Fruit fly (Drosophila melanogaster): ENCODE data around the gene PGRP-SB1.

PGRP-SB1 gene

dm6 chr3L:16727939-16728635 is at the start of gene PGRP-SB1:
TSS of gene PGRP-SB1 (minus strand) at chr3L:16727989.
- TF ChIP-seq CG3726 (GFP tag; IDR thresholded peaks at IDR 0.05): no peak
- TF ChIP-seq D19B (GFP tag; optimal IDR thresholded peaks at IDR 0.05): peak; percentile 76
- no peak for TF ChIP-seq klu (GFP tag; IDR thresholded peaks at IDR 0.05)
- no peak for TF ChIP-seq CG16815 (GFP tag; optimal IDR thresholded peaks at IDR 0.05)

dm6 chr3L:16772755-16773523 is 45.1 kb upstream of the PGRP-SB1 start:
- TF ChIP-seq bigmax (GFP tag; optimal IDR thresholded peaks at IDR 0.05): peak; percentile 45
- no peak for TF ChIP-seq esg (GFP tag; conservative IDR thresholded peaks at IDR 0.05)
- peak; percentile 72 for TF ChIP-seq CG15479 (GFP tag; optimal IDR thresholded peaks at IDR 0.05)
- no peak for TF ChIP-seq CG14441 (GFP tag; IDR thresholded peaks at IDR 0.05)
- TF ChIP-seq NFAT (GFP tag; IDR thresholded peaks at IDR 0.05): no peak
- TF ChIP-seq Dad (GFP tag; optimal IDR thresholded peaks at IDR 0.05): no peak
- TF ChIP-seq C15 (GFP tag; IDR thresholded peaks at IDR 0.05): 0 out of 3 replicates have a peak, but pooled peaks have one; percentile 17
- no peak for TF ChIP-seq CG1529 (GFP tag; optimal IDR thresholded peaks at IDR 0.05)
- no peak for TF ChIP-seq z (GFP tag; IDR thresholded peaks at IDR 0.05)
- TF ChIP-seq Dll (GFP tag; IDR thresholded peaks at IDR 0.05; ENCODE audit: partially characterized antibody): no peak
- TF ChIP-seq usp (GFP tag; optimal IDR thresholded peaks at IDR 0.05): no peak
- TF ChIP-seq CG2712 (tag; optimal IDR thresholded peaks at IDR 0.05): no peak
- no peak for TF ChIP-seq lmd (GFP tag; IDR thresholded peaks at IDR 0.05)
- TF ChIP-seq CG9876 (GFP tag; optimal IDR thresholded peaks at IDR 0.05): no peak
- TF ChIP-seq pum (GFP tag; optimal IDR thresholded peaks at IDR 0.05): no peak
- TF ChIP-seq CG3995 (GFP tag; optimal IDR thresholded peaks at IDR 0.05): no peak
- TF ChIP-seq CG18599 (GFP tag; optimal IDR thresholded peaks at IDR 0.05): no peak
- peak; percentile 11 for TF ChIP-seq cad (GFP tag; optimal IDR thresholded peaks at IDR 0.05)
- no peak for TF ChIP-seq Hr39 (optimal IDR thresholded peaks at IDR 0.05)
- no peak for TF ChIP-seq sna (GFP tag; IDR thresholded peaks at IDR 0.05; ENCODE audit: partially characterized antibody)
- TF ChIP-seq Blimp-1 (GFP tag; optimal IDR thresholded peaks at IDR 0.05): no peak
- TF ChIP-seq CG15269 (tag; optimal IDR thresholded peaks at IDR 0.05): no peak
- peak; percentile 74 for TF ChIP-seq twi (tag; optimal IDR thresholded peaks at IDR 0.05)
- peak; percentile 92 for TF ChIP-seq pros (GFP tag; optimal IDR thresholded peaks at IDR 0.05)
- TF ChIP-seq amos (GFP tag; IDR thresholded peaks at IDR 0.05; ENCODE audit: partially characterized antibody): no peak
- TF ChIP-seq CG3163 (GFP tag; optimal IDR thresholded peaks at IDR 0.05): no peak
- TF ChIP-seq NC2α (GFP tag; optimal IDR thresholded peaks at IDR 0.05): no peak
- no peak for TF ChIP-seq seq (GFP tag; IDR thresholded peaks at IDR 0.05)
- no peak for TF ChIP-seq zfh2 (GFP tag; optimal IDR thresholded peaks at IDR 0.05)
- peak in 1 of 2 experiments; percentile 27 for TF ChIP-seq insv (GFP tag; optimal IDR thresholded peaks at IDR 0.05)
- TF ChIP-seq Fer1 (GFP tag; optimal IDR thresholded peaks at IDR 0.05): no peak
- no peak for TF ChIP-seq Hr51 (GFP tag; optimal IDR thresholded peaks at IDR 0.05)
- peak; percentile 20 for TF ChIP-seq kni (GFP tag; optimal IDR thresholded peaks at IDR 0.05)
- no peak for TF ChIP-seq CkIIα-i1 (GFP tag; IDR thresholded peaks at IDR 0.05)
- peak; percentile 99 for TF ChIP-seq zen (tag; optimal IDR thresholded peaks at IDR 0.05)
- no peak for TF ChIP-seq Rx (GFP tag; IDR thresholded peaks at IDR 0.05)
- TF ChIP-seq gsb-n (tag; optimal IDR thresholded peaks at IDR 0.05): no peak
- TF ChIP-seq CG11504 (tag; optimal IDR thresholded peaks at IDR 0.05): no peak
- no peak for TF ChIP-seq slou (GFP tag; optimal IDR thresholded peaks at IDR 0.05)
- peak; percentile 48 for TF ChIP-seq D (optimal IDR thresholded peaks at IDR 0.05)
- no peak for TF ChIP-seq D (GFP tag; optimal IDR thresholded peaks at IDR 0.05)

All from whole organism, embryonic.